Worm (Caenorhabditis elegans) whole organism, L3 larva: ENCODE data around the gene srv-22.

Experiments
- aly-2 ChIP-seq: fragments of 150-350 bp; optimal IDR thresholded peaks from 2 replicates; lab custom pipeline; 2014; ENCODE audit warnings: missing biosample characterization, missing genetic modification characterization
- ama-1 ChIP-seq: fragments of 150-350 bp; optimal IDR thresholded peaks from 2 replicates; lab custom pipeline; 2018
- elt-1 ChIP-seq: fragments of 150-350 bp; optimal IDR thresholded peaks from 2 replicates; lab custom pipeline; 2014; ENCODE audit warnings: missing biosample characterization, missing genetic modification characterization
- mml-1 ChIP-seq: fragments of 150-350 bp; sonication (generic microtip); optimal IDR thresholded peaks from 3 replicates; lab custom pipeline; 2014; ENCODE audit warnings: missing biosample characterization, missing genetic modification characterization
- nhr-11 ChIP-seq: fragments of 150-350 bp; optimal IDR thresholded peaks from 2 replicates; lab custom pipeline; 2014; ENCODE audit warnings: missing biosample characterization, missing genetic modification characterization
- nhr-25 ChIP-seq: sonication (generic microtip); optimal IDR thresholded peaks from 2 replicates; lab custom pipeline; 2017; ENCODE audit warnings: missing biosample characterization, missing genetic modification characterization
- nhr-28 ChIP-seq: fragments of 150-350 bp; optimal IDR thresholded peaks from 2 replicates; lab custom pipeline; 2014; ENCODE audit warnings: missing biosample characterization, missing genetic modification characterization
- nhr-43 ChIP-seq: sonication (generic microtip); optimal IDR thresholded peaks from 2 replicates; lab custom pipeline; 2016; ENCODE audit warnings: mild to moderate bottlenecking, missing genetic modification characterization, missing compliant biosample characterization; ENCODE audit not compliant: poor library complexity, severe bottlenecking
- nhr-67 ChIP-seq: fragments of 150-350 bp; optimal IDR thresholded peaks from 2 replicates; lab custom pipeline; 2014; ENCODE audit warnings: missing biosample characterization, missing genetic modification characterization
- unc-62 ChIP-seq: fragments of 150-350 bp; sonication (generic microtip); optimal IDR thresholded peaks from 4 replicates; lab custom pipeline; 2014; ENCODE audit warnings: missing biosample characterization, missing genetic modification reagents, missing genetic modification characterization
- ztf-11 ChIP-seq: fragments of 150-350 bp; optimal IDR thresholded peaks from 2 replicates; lab custom pipeline; 2014; ENCODE audit warnings: missing biosample characterization, missing genetic modification characterization
- ztf-4 ChIP-seq: fragments of 150-350 bp; optimal IDR thresholded peaks from 2 replicates; lab custom pipeline; 2014; ENCODE audit warnings: missing biosample characterization, missing genetic modification characterization

DNA sequence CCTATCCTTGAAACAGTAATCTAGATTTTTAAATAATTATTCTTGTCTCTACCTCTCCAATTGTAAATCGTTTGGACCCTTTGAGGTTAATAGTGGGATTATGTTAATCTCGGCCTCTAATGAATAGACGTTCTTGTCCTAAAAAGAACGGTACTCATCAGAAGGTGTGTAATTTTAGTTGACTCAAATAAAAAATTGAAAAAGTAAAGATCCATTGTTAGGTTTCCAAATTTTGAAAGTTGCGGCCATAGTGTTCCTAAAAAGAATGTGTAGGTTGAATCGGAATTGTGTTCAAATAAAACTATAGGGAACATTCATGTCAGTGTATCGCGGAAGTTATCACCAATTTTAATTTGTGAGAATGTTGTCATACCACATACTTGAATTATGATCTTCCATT is 24.1 kb downstream of the srv-22 start:
- no peak for TF ChIP-seq ztf-4 (tag; lab: Kevin White, UChicago)
- no peak for TF ChIP-seq aly-2 (tag; lab: Kevin White, UChicago)
- no peak for TF ChIP-seq nhr-43
- TF ChIP-seq nhr-67 (tag; lab: Kevin White, UChicago): no peak
- TF ChIP-seq elt-1 (tag; lab: Kevin White, UChicago): no peak
- no peak for TF ChIP-seq mml-1 (tag; lab: Kevin White, UChicago)
- no peak for TF ChIP-seq ztf-11 (tag; lab: Kevin White, UChicago)
- TF ChIP-seq nhr-28 (tag; lab: Kevin White, UChicago): no peak
- no peak for TF ChIP-seq unc-62 (GFP tag; lab: Kevin White, UChicago)
- TF ChIP-seq nhr-11: no peak
- TF ChIP-seq ama-1: no peak
- no peak for TF ChIP-seq nhr-25
